Worm (Caenorhabditis elegans) whole organism, late embryonic: ENCODE measurements around the gene sel-12.

ENCODE experiments used
- C38D4.7 ChIP-seq: fragments of 200-800 bp; sonication (Bioruptor generic); optimal IDR thresholded peaks from 2 replicates; lab custom pipeline; 2018; ENCODE audit warnings: mild to moderate bottlenecking, missing genetic modification characterization, moderate library complexity, missing compliant biosample characterization
- ceh-22 ChIP-seq: sonication (generic microtip); optimal IDR thresholded peaks from 2 replicates; lab custom pipeline; 2017; ENCODE audit warnings: missing biosample characterization, missing genetic modification characterization
- hlh-6 ChIP-seq: sonication (generic microtip); optimal IDR thresholded peaks from 2 replicates; lab custom pipeline; 2016; ENCODE audit warnings: missing genotype, missing genetic modification characterization, missing compliant biosample characterization
- nhr-232 ChIP-seq: sonication (generic microtip); optimal IDR thresholded peaks from 2 replicates; lab custom pipeline; 2016; ENCODE audit warnings: missing genetic modification characterization, missing compliant biosample characterization
- odd-2 ChIP-seq: sonication (generic microtip); optimal IDR thresholded peaks from 2 replicates; lab custom pipeline; 2017; ENCODE audit warnings: antibody characterized with exemption, mild to moderate bottlenecking, missing genetic modification characterization, missing compliant biosample characterization
- pha-4 ChIP-seq: fragments of 150-350 bp; optimal IDR thresholded peaks from 2 replicates; lab custom pipeline; 2018; ENCODE audit warnings: missing biosample characterization, missing genetic modification reagents, missing genetic modification characterization
- pqm-1 ChIP-seq: sonication (generic microtip); optimal IDR thresholded peaks from 2 replicates; lab custom pipeline; 2016; ENCODE audit warnings: missing genetic modification characterization, missing compliant biosample characterization
- sdc-2 ChIP-seq: sonication (generic microtip); optimal IDR thresholded peaks from 2 replicates; lab custom pipeline; 2016; ENCODE audit warnings: missing genotype, missing genetic modification characterization, missing compliant biosample characterization
- sox-4 ChIP-seq: sonication (generic microtip); optimal IDR thresholded peaks from 2 replicates; lab custom pipeline; 2017; ENCODE audit warnings: mild to moderate bottlenecking, missing genetic modification characterization, inconsistent platforms, missing compliant biosample characterization
- tbx-2 ChIP-seq: sonication (generic microtip); optimal IDR thresholded peaks from 2 replicates; lab custom pipeline; 2016; ENCODE audit warnings: missing genetic modification characterization, missing compliant biosample characterization
- unc-55 ChIP-seq: sonication (generic microtip); optimal IDR thresholded peaks from 2 replicates; lab custom pipeline; 2017; ENCODE audit warnings: missing biosample characterization, missing genetic modification reagents, missing genetic modification characterization
- unc-86 ChIP-seq: sonication (generic microtip); optimal IDR thresholded peaks from 2 replicates; lab custom pipeline; 2016; ENCODE audit warnings: missing genetic modification characterization, missing compliant biosample characterization

DNA sequence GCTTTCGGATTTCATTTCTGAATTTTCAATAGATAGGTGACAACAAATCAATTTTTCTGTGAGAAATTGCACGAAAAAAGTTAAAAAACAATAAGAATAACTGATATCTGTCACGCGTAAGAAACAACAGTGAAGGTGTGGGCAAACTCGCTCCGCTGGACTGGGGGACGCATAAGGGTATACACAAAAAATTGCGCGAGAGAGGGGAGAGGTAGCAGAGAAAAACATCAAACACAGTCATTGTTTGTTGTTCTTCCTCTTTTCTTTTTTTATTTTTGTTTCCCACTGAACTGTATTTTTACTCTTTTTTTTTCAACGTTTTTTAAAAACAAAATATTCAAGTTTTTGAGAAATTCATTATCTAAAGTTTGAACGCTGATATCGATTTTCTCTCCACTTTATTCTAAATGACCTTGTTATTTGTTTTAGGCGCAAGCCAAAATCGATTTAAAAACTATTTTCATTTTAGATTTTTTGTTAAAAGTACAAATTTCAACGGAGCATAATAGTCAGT, 8.9 kb downstream of the sel-12 start, which contains the start of the genes pifk-1 and tbc-11:
- TF ChIP-seq unc-55 (GFP tag; lab: Kevin White, UChicago) (no peak), hlh-6 (tag; lab: Kevin White, UChicago) (no peak), tbx-2 (no peak), ceh-22 (no peak), nhr-232 (no peak), pqm-1 (no peak), odd-2 (tag; lab: Kevin White, UChicago) (no peak), pha-4 (no peak), sox-4 (no peak), C38D4.7 (GFP tag; lab: Kevin White, UChicago) (no peak), sdc-2 (no peak), unc-86 (no peak)
